Worm (Caenorhabditis elegans) whole organism, L4 larva: ENCODE data around the gene srh-139.

Source experiments
- F26F4.8 ChIP-seq: fragments of 200-800 bp; sonication (Bioruptor generic); conservative IDR thresholded peaks from 2 replicates; pipeline ENCODE4 v1.3.6; 2022; ENCODE audit warnings: missing genetic modification characterization, missing compliant biosample characterization
- R02D3.7 ChIP-seq: fragments of 150-350 bp; sonication (generic microtip); optimal IDR thresholded peaks from 3 replicates; lab custom pipeline; 2014; ENCODE audit warnings: missing biosample characterization, missing genetic modification characterization
- aha-1 ChIP-seq: fragments of 150-350 bp; peaks from one replicate; lab custom pipeline; 2014; ENCODE audit warnings: missing biosample characterization, missing genetic modification characterization
- aly-2 ChIP-seq: sonication (generic microtip); optimal IDR thresholded peaks from 2 replicates; lab custom pipeline; 2018; ENCODE audit warnings: missing biosample characterization, missing genetic modification characterization
- ama-1 ChIP-seq: fragments of 150-350 bp; optimal IDR thresholded peaks from 2 replicates; lab custom pipeline; 2014; ENCODE audit warnings: inconsistent platforms, mixed read lengths
- ceh-82 ChIP-seq: sonication (generic microtip); optimal IDR thresholded peaks from 2 replicates; lab custom pipeline; 2017; ENCODE audit warnings: missing biosample characterization, missing genetic modification characterization
- ces-1 ChIP-seq: fragments of 150-350 bp; sonication (generic microtip); optimal IDR thresholded peaks from 4 replicates; lab custom pipeline; 2014; ENCODE audit warnings: missing biosample characterization, missing genetic modification reagents, missing genetic modification characterization
- fos-1 ChIP-seq: fragments of 150-350 bp; optimal IDR thresholded peaks from 2 replicates; lab custom pipeline; 2014; ENCODE audit warnings: missing biosample characterization, missing genetic modification characterization
- mdl-1 ChIP-seq, 2 experiments: fragments of 150-350 bp in 1 of 2; sonication (generic microtip) in 1 of 2; optimal IDR thresholded peaks; 2 replicates each; lab custom pipeline; 2014 to 2017; ENCODE audit warnings: missing biosample characterization in 2 of 2, missing genetic modification characterization in 2 of 2
- nhr-10 ChIP-seq: fragments of 150-350 bp; optimal IDR thresholded peaks from 2 replicates; lab custom pipeline; 2014; ENCODE audit warnings: missing biosample characterization, missing genetic modification characterization
- nhr-102 ChIP-seq: sonication (generic microtip); optimal IDR thresholded peaks from 2 replicates; lab custom pipeline; 2016; ENCODE audit warnings: mild to moderate bottlenecking, missing genetic modification characterization, moderate library complexity, missing compliant biosample characterization
- nhr-11 ChIP-seq: fragments of 150-350 bp; optimal IDR thresholded peaks from 2 replicates; lab custom pipeline; 2014; ENCODE audit warnings: missing biosample characterization, missing genetic modification characterization

DNA sequence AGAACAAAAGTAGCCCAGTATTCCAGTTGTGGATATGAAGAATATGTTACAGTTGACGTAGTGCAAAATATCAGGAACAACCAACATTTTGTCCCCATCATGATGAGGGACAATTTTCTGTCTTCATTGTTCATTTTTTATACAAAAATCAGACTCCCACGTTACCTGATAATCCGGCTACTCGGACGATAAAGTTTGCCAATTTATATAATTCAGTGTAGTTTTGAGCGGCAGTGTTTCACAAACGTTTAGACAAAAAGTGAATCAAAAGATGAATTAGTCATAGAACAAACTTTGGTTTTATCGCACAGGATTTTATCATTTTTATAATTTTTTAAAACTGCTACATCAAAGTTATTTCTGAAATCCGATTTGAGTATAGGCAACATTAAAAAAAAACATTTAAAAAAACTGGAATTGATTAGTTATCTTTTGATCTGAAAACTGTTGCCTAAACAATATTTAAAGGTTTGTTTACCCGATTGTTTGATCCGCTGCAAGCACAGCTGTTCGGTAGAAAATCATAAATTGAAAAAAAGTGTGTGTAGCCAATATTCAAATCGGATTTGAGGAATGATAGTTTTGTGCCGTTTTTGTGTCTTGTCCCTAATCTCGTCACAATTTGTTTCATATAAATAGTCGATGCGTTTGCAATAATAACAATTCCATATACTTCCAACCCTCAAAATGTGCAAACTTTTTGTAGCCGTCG, 2.7 kb upstream of the srh-139 start, which contains the start of the genes F57E7.4 and spig-6:
- TF ChIP-seq F26F4.8, result no peak
- TF ChIP-seq nhr-11 (tag; lab: Kevin White, UChicago), result no peak
- no peak for TF ChIP-seq fos-1 (tag; lab: Kevin White, UChicago)
- TF ChIP-seq R02D3.7 (tag; lab: Kevin White, UChicago), result no peak
- TF ChIP-seq ama-1, result no peak
- no peak for TF ChIP-seq nhr-102 (tag; lab: Kevin White, UChicago)
- TF ChIP-seq mdl-1 (tag; optimal IDR thresholded peaks at IDR 0.05; lab: Kevin White, UChicago), result no peak
- no peak for TF ChIP-seq aly-2 (tag; lab: Kevin White, UChicago)
- no peak for TF ChIP-seq ces-1
- TF ChIP-seq ceh-82 (tag; lab: Kevin White, UChicago), result no peak
- no peak for TF ChIP-seq aha-1 (tag; lab: Kevin White, UChicago)
- TF ChIP-seq nhr-10, result no peak
